Fruit fly (Drosophila melanogaster) whole organism, embryonic: Measurements from ENCODE around the gene CG4783.

ENCODE experiments used
- CG10462 ChIP-seq: fragments of 200-800 bp; sonication (Bioruptor generic); optimal IDR thresholded peaks from 2 replicates; lab custom pipeline; 2016; ENCODE audit warnings: missing biosample characterization, missing genetic modification characterization
- CG18619 ChIP-seq: fragments of 200-800 bp; sonication (Bioruptor generic); optimal IDR thresholded peaks from 3 replicates; lab custom pipeline; 2017; ENCODE audit warnings: missing biosample characterization, mild to moderate bottlenecking, missing genetic modification characterization
- CG5245 ChIP-seq: fragments of 200-800 bp; sonication (Bioruptor generic); optimal IDR thresholded peaks from 3 replicates; lab custom pipeline; 2016; ENCODE audit warnings: missing biosample characterization, missing genetic modification characterization
- CG8478 ChIP-seq: fragments of >200 bp; optimal IDR thresholded peaks from 2 replicates; lab custom pipeline; 2018
- ato ChIP-seq: fragments of 200-800 bp; sonication (Bioruptor generic); IDR thresholded peaks from 2 replicates; pipeline ENCODE4 v1.3.6; 2022; ENCODE audit warnings: missing biosample characterization, missing genetic modification characterization; ENCODE audit not compliant: partially characterized antibody
- luna ChIP-seq: fragments of 200-800 bp; sonication (Bioruptor generic); optimal IDR thresholded peaks from 2 replicates; lab custom pipeline; 2016; ENCODE audit warnings: missing biosample characterization, missing genetic modification characterization
- tx ChIP-seq: fragments of 200-800 bp; sonication (Bioruptor generic); optimal IDR thresholded peaks from 2 replicates; lab custom pipeline; 2016; ENCODE audit warnings: missing biosample characterization, missing genetic modification characterization

DNA sequence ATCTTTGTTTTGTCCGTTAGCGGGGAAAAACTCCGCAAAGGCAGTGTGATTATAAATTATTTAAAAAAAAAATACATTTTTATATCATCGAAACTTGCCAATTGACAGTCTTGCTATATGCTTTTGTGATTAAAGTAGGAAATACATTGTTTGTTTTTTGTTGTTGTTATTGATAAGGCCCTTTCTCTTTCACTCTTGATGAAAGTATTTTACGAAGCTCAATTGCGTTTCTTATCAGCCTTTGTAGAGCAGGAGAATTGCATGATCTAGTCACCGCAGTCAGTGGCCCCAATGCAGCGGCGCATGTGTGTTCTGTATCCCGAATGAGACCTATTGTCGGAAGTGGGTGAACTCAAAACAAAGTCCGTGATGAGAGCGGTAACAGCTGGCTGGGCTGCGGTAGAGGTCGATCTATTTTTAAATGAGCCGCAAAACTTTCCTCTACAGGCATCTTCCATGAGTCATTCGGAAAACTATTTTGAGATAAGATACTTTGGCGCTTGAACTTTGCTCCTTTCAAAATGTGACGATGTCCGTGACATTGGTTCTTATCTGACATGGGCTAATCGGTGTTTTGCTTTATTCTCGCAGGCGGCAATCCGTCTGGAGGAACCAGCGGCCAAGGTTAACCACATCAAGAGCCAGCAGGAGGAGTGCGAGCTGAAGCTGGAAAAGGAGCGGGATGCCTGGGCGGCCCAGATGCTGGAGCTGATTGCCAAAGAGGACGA, 37.8 kb upstream of the CG4783 start:
- TF ChIP-seq tx (GFP tag; lab: Kevin White, UChicago) (no peak), CG10462 (no peak), CG5245 (GFP tag; lab: Kevin White, UChicago) (no peak), CG8478 (lab: Kevin White, UChicago) (no peak), luna (GFP tag; lab: Kevin White, UChicago) (no peak), ato (no peak), CG18619 (no peak)
